Worm (Caenorhabditis elegans) whole organism, young adult: Measurements from ENCODE around the gene Y38E10A.28.

Source experiments
- B0019.2 ChIP-seq: fragments of 200-800 bp; sonication (Bioruptor generic); conservative IDR thresholded peaks from 2 replicates; pipeline ENCODE4 v1.3.6; 2022; ENCODE audit warnings: missing genetic modification reagents, missing genetic modification characterization, missing compliant biosample characterization
- D2030.7 ChIP-seq: fragments of 200-800 bp; sonication (Bioruptor generic); IDR thresholded peaks from 2 replicates; pipeline ENCODE4 v1.3.6; 2022; ENCODE audit warnings: missing genetic modification reagents, missing genetic modification characterization, missing compliant biosample characterization
- F33H1.4 ChIP-seq: fragments of 200-800 bp; sonication (Bioruptor generic); IDR thresholded peaks from 2 replicates; pipeline ENCODE4 v1.3.6; 2022; ENCODE audit warnings: missing genetic modification reagents, missing genetic modification characterization, missing compliant biosample characterization
- F52B5.7 ChIP-seq: sonication (generic microtip); optimal IDR thresholded peaks from 2 replicates; lab custom pipeline; 2016; ENCODE audit warnings: mild to moderate bottlenecking, missing genetic modification characterization, missing compliant biosample characterization
- F57A8.1 ChIP-seq: fragments of 200-800 bp; sonication (Bioruptor generic); optimal IDR thresholded peaks from 2 replicates; lab custom pipeline; 2018; ENCODE audit warnings: mild to moderate bottlenecking, missing genetic modification characterization, moderate library complexity, missing compliant biosample characterization
- F57C9.4 ChIP-seq: sonication (generic microtip); optimal IDR thresholded peaks from 2 replicates; lab custom pipeline; 2017; ENCODE audit warnings: mild to moderate bottlenecking, missing genetic modification characterization, missing compliant biosample characterization
- T26A5.8 ChIP-seq: sonication (generic microtip); optimal IDR thresholded peaks from 2 replicates; lab custom pipeline; 2016; ENCODE audit warnings: missing genetic modification characterization, missing compliant biosample characterization
- Y53F4B.3 ChIP-seq: fragments of 200-800 bp; sonication (Bioruptor generic); IDR thresholded peaks from 2 replicates; pipeline ENCODE4 v1.3.6; 2022; ENCODE audit warnings: missing genetic modification reagents, missing genetic modification characterization, missing compliant biosample characterization
- Y79H2A.3 ChIP-seq: fragments of 200-800 bp; sonication (Bioruptor generic); conservative IDR thresholded peaks from 2 replicates; pipeline ENCODE4 v1.3.6; 2022; ENCODE audit warnings: missing genetic modification reagents, missing genetic modification characterization, missing compliant biosample characterization
- athp-1 ChIP-seq: sonication (generic microtip); optimal IDR thresholded peaks from 2 replicates; lab custom pipeline; 2017; ENCODE audit warnings: mild to moderate bottlenecking, missing genetic modification characterization, missing compliant biosample characterization
- ceh-100 ChIP-seq: fragments of 200-800 bp; sonication (Bioruptor generic); IDR thresholded peaks from 2 replicates; pipeline ENCODE4 v1.3.6; 2022; ENCODE audit warnings: missing genetic modification reagents, missing genetic modification characterization, missing compliant biosample characterization
- ceh-79 ChIP-seq: sonication (generic microtip); optimal IDR thresholded peaks from 2 replicates; lab custom pipeline; 2017; ENCODE audit warnings: mild to moderate bottlenecking, missing genetic modification characterization, missing compliant biosample characterization
- ceh-91 ChIP-seq: fragments of 200-800 bp; sonication (Bioruptor generic); IDR thresholded peaks from 2 replicates; pipeline ENCODE4 v1.3.6; 2022; ENCODE audit warnings: missing genetic modification reagents, missing genetic modification characterization, missing compliant biosample characterization
- dpl-1 ChIP-seq: fragments of 150-350 bp; optimal IDR thresholded peaks from 2 replicates; lab custom pipeline; 2014; ENCODE audit warnings: missing biosample characterization, missing genetic modification reagents, missing genetic modification characterization
- efl-1 ChIP-seq: fragments of 150-350 bp; optimal IDR thresholded peaks from 2 replicates; lab custom pipeline; 2014; ENCODE audit warnings: missing biosample characterization, missing genetic modification reagents, missing genetic modification characterization
- egrh-3 ChIP-seq: fragments of 200-800 bp; sonication (Bioruptor generic); IDR thresholded peaks from 2 replicates; pipeline ENCODE4 v1.3.6; 2022; ENCODE audit warnings: missing genetic modification reagents, missing genetic modification characterization, missing compliant biosample characterization
- fkh-3 ChIP-seq: sonication (generic microtip); optimal IDR thresholded peaks from 2 replicates; lab custom pipeline; 2016; ENCODE audit warnings: mild to moderate bottlenecking, missing genetic modification characterization, missing compliant biosample characterization
- gei-17 ChIP-seq: fragments of 200-800 bp; sonication (Bioruptor generic); optimal IDR thresholded peaks from 2 replicates; lab custom pipeline; 2018; ENCODE audit warnings: mild to moderate bottlenecking, missing genetic modification characterization, missing compliant biosample characterization
- hmg-1.2 ChIP-seq: fragments of 200-800 bp; sonication (Bioruptor generic); IDR thresholded peaks from 2 replicates; pipeline ENCODE4 v1.3.6; 2022; ENCODE audit warnings: missing genetic modification reagents, missing genetic modification characterization, missing compliant biosample characterization
- hrde-1 ChIP-seq: sonication (generic microtip); optimal IDR thresholded peaks from 2 replicates; lab custom pipeline; 2016; ENCODE audit warnings: missing genetic modification characterization, mild to moderate bottlenecking, missing compliant biosample characterization, moderate library complexity, missing genotype, missing genetic modification reagents, borderline replicate concordance
- hsf-1 ChIP-seq: fragments of 200-800 bp; sonication (Bioruptor generic); IDR thresholded peaks from 2 replicates; pipeline ENCODE4 v1.3.6; 2022; ENCODE audit warnings: missing genetic modification reagents, missing genetic modification characterization, missing compliant biosample characterization
- lag-1 ChIP-seq: fragments of 200-800 bp; sonication (Bioruptor generic); IDR thresholded peaks from 2 replicates; pipeline ENCODE4 v1.3.6; 2022; ENCODE audit warnings: missing genetic modification reagents, missing genetic modification characterization, missing compliant biosample characterization
- lin-40 ChIP-seq: sonication (generic microtip); optimal IDR thresholded peaks from 2 replicates; lab custom pipeline; 2016; ENCODE audit warnings: missing genetic modification characterization, mild to moderate bottlenecking, missing compliant biosample characterization, missing genotype, missing genetic modification reagents
- lin-54 ChIP-seq: fragments of 200-800 bp; sonication (Bioruptor generic); optimal IDR thresholded peaks from 2 replicates; lab custom pipeline; 2018; ENCODE audit warnings: mild to moderate bottlenecking, missing genetic modification characterization, missing compliant biosample characterization
- lsl-1 ChIP-seq: fragments of 200-800 bp; sonication (Bioruptor generic); optimal IDR thresholded peaks from 2 replicates; lab custom pipeline; 2018; ENCODE audit warnings: mild to moderate bottlenecking, missing genetic modification characterization, moderate library complexity, missing compliant biosample characterization
- madf-10 ChIP-seq: sonication (generic microtip); optimal IDR thresholded peaks from 2 replicates; lab custom pipeline; 2016; ENCODE audit warnings: mild to moderate bottlenecking, missing genetic modification characterization, missing compliant biosample characterization
- madf-6 ChIP-seq: fragments of 200-800 bp; sonication (Bioruptor generic); IDR thresholded peaks from 2 replicates; pipeline ENCODE4 v1.3.6; 2022; ENCODE audit warnings: missing genetic modification reagents, missing genetic modification characterization, missing compliant biosample characterization
- madf-8 ChIP-seq: fragments of 200-800 bp; sonication (Bioruptor generic); conservative IDR thresholded peaks from 2 replicates; pipeline ENCODE4 v1.3.6; 2022; ENCODE audit warnings: missing genetic modification reagents, missing genetic modification characterization, missing compliant biosample characterization
- mcd-1 ChIP-seq: fragments of 200-800 bp; sonication (Bioruptor generic); IDR thresholded peaks from 2 replicates; pipeline ENCODE4 v1.3.6; 2022; ENCODE audit warnings: missing genetic modification reagents, missing genetic modification characterization, missing compliant biosample characterization
- mes-4 ChIP-seq: sonication (generic microtip); optimal IDR thresholded peaks from 2 replicates; lab custom pipeline; 2016; ENCODE audit warnings: missing genotype, missing genetic modification characterization, missing compliant biosample characterization
- nhr-80 ChIP-seq: sonication (generic microtip); optimal IDR thresholded peaks from 2 replicates; lab custom pipeline; 2016; ENCODE audit warnings: missing genetic modification characterization, missing compliant biosample characterization
- nhr-90 ChIP-seq: sonication (generic microtip); optimal IDR thresholded peaks from 2 replicates; lab custom pipeline; 2016; ENCODE audit warnings: missing genotype, mild to moderate bottlenecking, missing genetic modification characterization, missing compliant biosample characterization
- pbrm-1 ChIP-seq: fragments of 200-800 bp; sonication (Bioruptor generic); IDR thresholded peaks from 2 replicates; pipeline ENCODE4 v1.3.6; 2022; ENCODE audit warnings: missing genetic modification reagents, missing genetic modification characterization, missing compliant biosample characterization
- rec-8 ChIP-seq, 2 experiments: sonication (generic microtip); optimal IDR thresholded peaks; 2 replicates each; lab custom pipeline; 2016; ENCODE audit warnings: mild to moderate bottlenecking in 2 of 2, missing genetic modification characterization in 2 of 2, missing genetic modification reagents in 2 of 2, missing genotype in 2 of 2, missing biosample characterization in 1 of 2, missing compliant biosample characterization in 1 of 2, moderate library complexity in 1 of 2
- rpc-1 ChIP-seq, 2 experiments: fragments of 150-350 bp in 1 of 2; sonication (generic microtip) in 1 of 2; optimal IDR thresholded peaks; 2 replicates each; lab custom pipeline; 2014 to 2018; ENCODE audit warnings: missing biosample characterization in 1 of 2, missing genetic modification characterization in 1 of 2, missing genetic modification reagents in 1 of 2, missing genotype in 1 of 2
- sdz-38 ChIP-seq: sonication (generic microtip); optimal IDR thresholded peaks from 2 replicates; lab custom pipeline; 2016; ENCODE audit warnings: missing genotype, missing genetic modification characterization, missing compliant biosample characterization
- snpc-1.1 ChIP-seq: sonication (generic microtip); optimal IDR thresholded peaks from 2 replicates; lab custom pipeline; 2017; ENCODE audit warnings: missing genetic modification characterization, mild to moderate bottlenecking, missing compliant biosample characterization, antibody characterized with exemption, moderate library complexity, missing genotype, missing genetic modification reagents; ENCODE audit not compliant: insufficient read depth
- snpc-3.4 ChIP-seq: sonication (generic microtip); optimal IDR thresholded peaks from 2 replicates; lab custom pipeline; 2017; ENCODE audit warnings: missing genetic modification characterization, mild to moderate bottlenecking, missing compliant biosample characterization, antibody characterized with exemption, moderate library complexity, missing genotype, missing genetic modification reagents
- unc-62 ChIP-seq: fragments of 150-350 bp; optimal IDR thresholded peaks from 2 replicates; lab custom pipeline; 2014; ENCODE audit warnings: missing biosample characterization, missing genetic modification reagents, missing genetic modification characterization
- ztf-18 ChIP-seq: sonication (generic microtip); optimal IDR thresholded peaks from 2 replicates; lab custom pipeline; 2016; ENCODE audit warnings: missing genotype, mild to moderate bottlenecking, missing genetic modification characterization, missing compliant biosample characterization
- ztf-26 ChIP-seq: sonication (generic microtip); optimal IDR thresholded peaks from 2 replicates; lab custom pipeline; 2017; ENCODE audit warnings: missing genetic modification characterization, missing compliant biosample characterization
- ztf-6 ChIP-seq: fragments of 200-800 bp; sonication (Bioruptor generic); IDR thresholded peaks from 2 replicates; pipeline ENCODE4 v1.3.6; 2022; ENCODE audit warnings: missing genetic modification reagents, missing genetic modification characterization, missing compliant biosample characterization

Gene Y38E10A.28

DNA sequence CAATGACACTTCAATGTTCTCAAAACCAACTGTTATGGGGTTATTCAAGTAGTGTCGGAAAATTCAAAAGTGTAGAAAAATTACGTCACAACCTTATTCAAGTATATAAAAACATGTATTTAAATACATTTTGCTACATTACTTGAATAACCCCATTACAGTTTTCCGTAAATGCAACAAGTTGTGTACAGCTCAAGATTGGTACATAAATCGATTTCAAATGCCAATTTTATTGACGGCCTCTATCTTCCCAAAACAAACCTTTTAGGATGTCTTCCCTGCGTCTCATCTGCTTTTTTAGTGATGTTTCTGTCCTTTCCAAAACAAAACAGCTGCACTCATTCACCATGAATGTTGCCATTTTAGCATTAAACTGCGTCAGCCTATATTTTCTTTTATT is at the start of gene Y38E10A.28:
Y38E10A.28 (plus strand) TSS at position 301 of the 400 bp plus-strand sequence.
- TF ChIP-seq T26A5.8 (tag; lab: Kevin White, UChicago) (no peak), pbrm-1 (no peak), fkh-3 (tag; lab: Kevin White, UChicago) (no peak), B0019.2 (no peak), rpc-1 (optimal IDR thresholded peaks at IDR 0.05; lab: Kevin White, UChicago) (no peak), rpc-1 (tag; optimal IDR thresholded peaks at IDR 0.05; lab: Kevin White, UChicago) (no peak), ztf-18 (tag; lab: Kevin White, UChicago) (no peak), nhr-80 (tag; lab: Kevin White, UChicago) (no peak), gei-17 (no peak), lin-40 (tag; lab: Kevin White, UChicago) (no peak), madf-10 (tag; lab: Kevin White, UChicago) (no peak), snpc-1.1 (no peak)

DNA sequence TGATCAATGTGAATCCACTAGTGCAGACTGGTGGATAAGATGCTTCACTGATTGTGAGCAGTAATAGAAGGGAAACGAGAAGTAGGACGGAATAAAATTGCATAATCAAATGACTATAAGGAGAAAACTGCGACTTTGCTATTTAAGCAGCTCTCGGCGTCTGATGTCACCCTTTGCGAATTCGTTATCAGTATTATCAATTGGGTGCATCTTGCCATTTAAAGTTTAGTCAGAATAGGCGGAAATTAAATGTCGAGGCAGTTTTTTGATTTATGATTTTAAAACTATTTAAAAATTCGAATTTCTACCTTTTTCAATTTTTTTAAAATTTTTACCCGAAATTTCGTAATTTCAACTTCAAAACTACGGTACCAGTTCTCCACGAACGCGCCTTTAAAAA is 48.5 kb upstream of the Y38E10A.28 start, which contains the start of gene clec-4:
clec-4 (minus strand) TSS at position 162 of the 400 bp plus-strand sequence.
- TF ChIP-seq F52B5.7 (tag; lab: Kevin White, UChicago) (no peak), madf-6 (GFP tag; lab: Robert Waterston, UW) (no peak), nhr-80 (tag; lab: Kevin White, UChicago) (peak; percentile 45), ztf-6 (GFP tag; lab: Robert Waterston, UW) (no peak), hsf-1 (GFP tag; lab: Robert Waterston, UW) (no peak)

DNA sequence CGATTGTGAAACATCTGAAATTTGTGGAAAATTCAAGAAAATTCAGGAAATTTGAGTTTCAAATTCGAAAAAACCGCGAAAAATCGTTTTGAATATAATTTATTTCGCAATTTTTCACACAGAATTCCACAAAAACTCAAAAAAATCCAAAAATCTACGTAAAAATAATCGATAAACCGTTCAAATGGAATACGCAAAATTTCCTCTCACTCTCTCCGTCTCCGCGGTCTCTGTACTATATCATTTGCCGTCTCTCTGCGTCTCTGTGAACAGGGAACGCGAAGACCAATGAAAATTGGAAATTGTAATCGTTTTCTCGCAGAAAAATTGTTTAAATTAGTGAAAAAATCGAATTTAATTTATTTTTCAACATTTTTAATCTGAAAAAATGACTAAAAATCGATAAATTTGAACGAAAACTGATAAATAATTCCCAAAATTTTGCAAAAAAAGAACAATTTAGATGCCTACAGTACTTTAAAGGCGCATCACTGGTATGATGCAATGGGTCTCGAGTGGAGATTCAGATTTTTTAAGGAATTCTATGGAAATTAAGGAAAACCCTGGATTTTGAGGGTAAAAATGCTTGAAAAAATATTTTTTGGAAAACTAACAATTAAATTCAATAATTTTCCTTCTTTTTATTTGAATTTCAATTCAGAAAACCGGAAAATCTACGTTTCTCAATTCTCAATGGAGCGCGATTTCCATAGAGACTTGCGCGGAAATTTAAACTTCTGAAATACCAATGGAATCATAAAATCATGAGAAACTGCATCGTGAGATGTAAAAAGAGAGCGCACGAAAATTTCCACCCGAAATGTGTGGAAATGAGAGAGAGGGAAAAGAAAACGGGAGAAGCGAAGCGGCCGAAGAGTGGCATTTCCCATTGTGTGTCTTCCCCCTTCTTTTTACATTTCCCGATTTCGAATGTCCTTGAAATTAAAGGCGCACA is 25.5 kb upstream of the Y38E10A.28 start, which contains the start of the genes ceh-100 and lips-15:
ceh-100 (minus strand) TSS at position 14 of the 955 bp plus-strand sequence.
lips-15 (plus strand) TSS at position 720 of the 955 bp plus-strand sequence.
- TF ChIP-seq mcd-1 (GFP tag; lab: Robert Waterston, UW): peak; percentile 13; the same call in 1 of the 2 replicates
- TF ChIP-seq hrde-1 (tag; lab: Kevin White, UChicago): no peak
- TF ChIP-seq D2030.7 (GFP tag; lab: Robert Waterston, UW): peak; percentile 46; the same call in 1 of the 2 replicates
- no peak for TF ChIP-seq sdz-38 (tag; lab: Kevin White, UChicago)
- TF ChIP-seq ceh-79 (tag; lab: Kevin White, UChicago): no peak
- no peak for TF ChIP-seq ztf-26 (tag; lab: Kevin White, UChicago)
- no peak for TF ChIP-seq egrh-3 (GFP tag; lab: Robert Waterston, UW)
- TF ChIP-seq Y53F4B.3 (GFP tag; lab: Robert Waterston, UW): no peak
- peak; percentile 80 for TF ChIP-seq F33H1.4 (GFP tag; lab: Robert Waterston, UW)
- TF ChIP-seq F57C9.4 (tag; lab: Kevin White, UChicago): no peak
- TF ChIP-seq efl-1: peak; percentile 28
- no peak for TF ChIP-seq athp-1
- TF ChIP-seq F57A8.1 (GFP tag; lab: Kevin White, UChicago): no peak
- TF ChIP-seq lsl-1 (GFP tag; lab: Kevin White, UChicago): peak; percentile 84
- peak; percentile 37; the same call in 1 of the 2 replicates for TF ChIP-seq ceh-100 (GFP tag; lab: Robert Waterston, UW)
- peak; percentile 27 for TF ChIP-seq lin-54 (GFP tag; lab: Kevin White, UChicago)
- no peak for TF ChIP-seq dpl-1 (GFP tag; lab: Kevin White, UChicago)
- TF ChIP-seq mes-4 (tag; lab: Kevin White, UChicago): no peak
- no peak for TF ChIP-seq snpc-1.1
- no peak for TF ChIP-seq rec-8 (tag; optimal IDR thresholded peaks at IDR 0.05; lab: Kevin White, UChicago)
- TF ChIP-seq madf-8 (GFP tag; lab: Robert Waterston, UW): 0 out of 2 replicates have a peak, but pooled peaks have one; percentile 12
- no peak for TF ChIP-seq rpc-1 (optimal IDR thresholded peaks at IDR 0.05; lab: Kevin White, UChicago)
- TF ChIP-seq rpc-1 (tag; optimal IDR thresholded peaks at IDR 0.05; lab: Kevin White, UChicago): no peak
- peak; percentile 96 for TF ChIP-seq hmg-1.2 (GFP tag; lab: Robert Waterston, UW)
- no peak for TF ChIP-seq snpc-3.4 (tag; lab: Kevin White, UChicago)
- no peak for TF ChIP-seq unc-62 (GFP tag; lab: Kevin White, UChicago)
- no peak for TF ChIP-seq nhr-90 (tag; lab: Kevin White, UChicago)
- TF ChIP-seq ceh-91: 0 out of 2 replicates have a peak, but pooled peaks have one; percentile 17
- no peak for TF ChIP-seq Y79H2A.3 (GFP tag; lab: Robert Waterston, UW)
- TF ChIP-seq hsf-1 (GFP tag; lab: Robert Waterston, UW): no peak
- TF ChIP-seq lag-1 (GFP tag; lab: Robert Waterston, UW): no peak
